Worm (Caenorhabditis elegans): ENCODE measurements around the gene sqv-3.
A peak's percentile ranks its signal among the peaks of the same experiment; 100 is the strongest.

DNA sequence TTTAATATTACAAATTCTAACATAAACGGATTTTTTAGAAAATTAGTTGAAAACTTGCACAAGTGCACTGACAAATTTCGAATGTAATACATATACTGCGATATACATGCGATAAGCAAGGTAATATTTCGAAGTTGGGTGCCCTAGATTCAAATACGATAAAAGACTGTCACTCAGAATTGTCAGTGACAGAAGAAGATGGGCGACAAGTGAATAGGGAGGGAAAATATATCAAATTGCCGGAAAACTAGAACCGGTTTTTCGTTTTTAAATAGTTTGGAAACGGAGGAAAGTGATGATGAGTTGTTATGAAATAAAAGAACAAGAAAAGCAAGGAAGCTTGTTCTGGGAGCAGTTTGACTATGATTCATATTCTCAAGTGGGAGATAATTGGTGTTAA, 46.1 kb downstream of the sqv-3 start:
- no peak for TF ChIP-seq mab-5 (tag; optimal IDR thresholded peaks at IDR 0.05)
- TF ChIP-seq nhr-2 (tag; optimal IDR thresholded peaks at IDR 0.05), result no peak
- TF ChIP-seq ztf-11 (tag; optimal IDR thresholded peaks at IDR 0.05), result no peak
- no peak for TF ChIP-seq cnd-1 (tag; optimal IDR thresholded peaks at IDR 0.05)
- TF ChIP-seq sptf-1 (tag; optimal IDR thresholded peaks at IDR 0.05), result no peak
- no peak for TF ChIP-seq unc-39 (tag; optimal IDR thresholded peaks at IDR 0.05)
- TF ChIP-seq mep-1 (tag; optimal IDR thresholded peaks at IDR 0.05), result no peak
- TF ChIP-seq unc-62 (GFP tag; optimal IDR thresholded peaks at IDR 0.05), result peak; percentile 15
- no peak for TF ChIP-seq snpc-4 (tag; optimal IDR thresholded peaks at IDR 0.05)
- no peak for TF ChIP-seq nhr-28 (tag; optimal IDR thresholded peaks at IDR 0.05)
- no peak for TF ChIP-seq blmp-1 (tag; optimal IDR thresholded peaks at IDR 0.05)

Measured in whole organism, mixed stage, embryonic.